Fruit fly (Drosophila melanogaster): ENCODE measurements around the gene santa-maria.

Gene santa-maria

dm6 chr2L:7491902-7492301, 40.9 kb upstream of the santa-maria start (continued):
- TF ChIP-seq CG6683 (GFP tag; optimal IDR thresholded peaks at IDR 0.05) = no peak
- no peak for TF ChIP-seq gcm2 (GFP tag; optimal IDR thresholded peaks at IDR 0.05)
- no peak for TF ChIP-seq CG8089 (GFP tag; optimal IDR thresholded peaks at IDR 0.05)
- no peak for TF ChIP-seq CG15479 (GFP tag; optimal IDR thresholded peaks at IDR 0.05)
- no peak for TF ChIP-seq hbn (GFP tag; IDR thresholded peaks at IDR 0.05; ENCODE audit: partially characterized antibody)
- TF ChIP-seq Ptx1 (GFP tag; IDR thresholded peaks at IDR 0.05) = peak; percentile 69
- peak; percentile 9 for TF ChIP-seq CG1233 (GFP tag; optimal IDR thresholded peaks at IDR 0.05)
- no peak for TF ChIP-seq insv (GFP tag; optimal IDR thresholded peaks at IDR 0.05)
- peak; percentile 35 for TF ChIP-seq CG6254 (GFP tag; optimal IDR thresholded peaks at IDR 0.05)
- no peak for TF ChIP-seq pum (GFP tag; optimal IDR thresholded peaks at IDR 0.05)
- TF ChIP-seq oc (tag; optimal IDR thresholded peaks at IDR 0.05) = peak; percentile 41
- peak; percentile 57; the same call in 1 of the 2 replicates for TF ChIP-seq ara (GFP tag; IDR thresholded peaks at IDR 0.05)
- peak; percentile 51; the same call in 1 of the 2 replicates for TF ChIP-seq CG32767 (GFP tag; IDR thresholded peaks at IDR 0.05)
- peak; percentile 16 for TF ChIP-seq CG3407 (GFP tag; optimal IDR thresholded peaks at IDR 0.05)
- TF ChIP-seq D19A (tag; optimal IDR thresholded peaks at IDR 0.05) = peak; percentile 50
- TF ChIP-seq CG3163 (GFP tag; optimal IDR thresholded peaks at IDR 0.05) = no peak
- peak; percentile 53 for TF ChIP-seq CG18262 (tag; optimal IDR thresholded peaks at IDR 0.05)
- TF ChIP-seq Asciz (GFP tag; optimal IDR thresholded peaks at IDR 0.05) = peak; percentile 33
- peak; percentile 71 for TF ChIP-seq Blimp-1 (GFP tag; optimal IDR thresholded peaks at IDR 0.05)
- TF ChIP-seq Taf1 (GFP tag; IDR thresholded peaks at IDR 0.05) = no peak
- peak; percentile 28 for TF ChIP-seq nau (GFP tag; optimal IDR thresholded peaks at IDR 0.05)
- TF ChIP-seq MESR4 (GFP tag; optimal IDR thresholded peaks at IDR 0.05) = no peak
- TF ChIP-seq CG18599 (GFP tag; optimal IDR thresholded peaks at IDR 0.05) = peak; percentile 41
- no peak for TF ChIP-seq CG14965 (GFP tag; optimal IDR thresholded peaks at IDR 0.05; ENCODE audit: borderline replicate concordance)
- TF ChIP-seq tio (GFP tag; optimal IDR thresholded peaks at IDR 0.05) = peak; percentile 40
- TF ChIP-seq stwl (tag; optimal IDR thresholded peaks at IDR 0.05) = no peak
- TF ChIP-seq caup (GFP tag; optimal IDR thresholded peaks at IDR 0.05; ENCODE audit: severe bottlenecking) = no peak
- TF ChIP-seq pfk (GFP tag; optimal IDR thresholded peaks at IDR 0.05) = no peak
- no peak for TF ChIP-seq NC2α (GFP tag; optimal IDR thresholded peaks at IDR 0.05)
- no peak for TF ChIP-seq CG13123 (GFP tag; optimal IDR thresholded peaks at IDR 0.05)
- no peak for TF ChIP-seq CG13894 (tag; optimal IDR thresholded peaks at IDR 0.05)
- no peak for TF ChIP-seq CG8765 (GFP tag; IDR thresholded peaks at IDR 0.05)
- TF ChIP-seq lilli (GFP tag; optimal IDR thresholded peaks at IDR 0.05) = no peak
- TF ChIP-seq CG4328 (GFP tag; optimal IDR thresholded peaks at IDR 0.05) = no peak
- no peak for TF ChIP-seq cas (GFP tag; IDR thresholded peaks at IDR 0.05)
- no peak for TF ChIP-seq CG15011 (GFP tag; optimal IDR thresholded peaks at IDR 0.05)
- TF ChIP-seq HLH4C (GFP tag; IDR thresholded peaks at IDR 0.05; ENCODE audit: partially characterized antibody) = no peak
- peak; percentile 71; the same call in 1 of the 2 replicates for TF ChIP-seq Xrp1 (GFP tag; IDR thresholded peaks at IDR 0.05)
- TF ChIP-seq zen (tag; optimal IDR thresholded peaks at IDR 0.05) = peak; percentile 15
- TF ChIP-seq CG6654 (GFP tag; optimal IDR thresholded peaks at IDR 0.05) = no peak
- no peak for TF ChIP-seq aop (GFP tag; IDR thresholded peaks at IDR 0.05)
- peak; percentile 55 for TF ChIP-seq unpg (GFP tag; optimal IDR thresholded peaks at IDR 0.05)
- TF ChIP-seq NK7.1 (GFP tag; optimal IDR thresholded peaks at IDR 0.05) = no peak
- TF ChIP-seq row (GFP tag; IDR thresholded peaks at IDR 0.05) = peak; percentile 76
- TF ChIP-seq Ets97D (GFP tag; optimal IDR thresholded peaks at IDR 0.05) = no peak
- TF ChIP-seq h (optimal IDR thresholded peaks at IDR 0.05) = no peak
- no peak for TF ChIP-seq emc (GFP tag; optimal IDR thresholded peaks at IDR 0.05)
- no peak for TF ChIP-seq NfI (GFP tag; optimal IDR thresholded peaks at IDR 0.05)
- TF ChIP-seq CG31365 (tag; optimal IDR thresholded peaks at IDR 0.05) = no peak
- TF ChIP-seq sisA (GFP tag; IDR thresholded peaks at IDR 0.05) = peak; percentile 65
- no peak for TF ChIP-seq HmgZ (tag; optimal IDR thresholded peaks at IDR 0.05)
